Worm (Caenorhabditis elegans) whole organism, L4 larva: ENCODE measurements around the gene dao-2.

Experiments
- ama-1 ChIP-seq: fragments of 150-350 bp; optimal IDR thresholded peaks from 2 replicates; lab custom pipeline; 2014; ENCODE audit warnings: inconsistent platforms, mixed read lengths
- dmd-9 ChIP-seq: fragments of 200-800 bp; sonication (Bioruptor generic); IDR thresholded peaks from 2 replicates; pipeline ENCODE4 v1.3.6; 2022; ENCODE audit warnings: missing genetic modification reagents, missing genetic modification characterization, missing compliant biosample characterization
- lir-3 ChIP-seq: sonication (generic microtip); optimal IDR thresholded peaks from 2 replicates; lab custom pipeline; 2016; ENCODE audit warnings: mild to moderate bottlenecking, missing genetic modification characterization, missing compliant biosample characterization
- madf-9 ChIP-seq: fragments of 200-800 bp; sonication (Bioruptor generic); conservative IDR thresholded peaks from 2 replicates; pipeline ENCODE4 v1.3.6; 2022; ENCODE audit warnings: missing genetic modification reagents, missing genetic modification characterization, missing compliant biosample characterization
- mep-1 ChIP-seq: fragments of 150-350 bp; sonication (generic microtip); optimal IDR thresholded peaks from 3 replicates; lab custom pipeline; 2014; ENCODE audit warnings: missing biosample characterization, missing genetic modification characterization
- nhr-77 ChIP-seq: fragments of 150-350 bp; optimal IDR thresholded peaks from 2 replicates; lab custom pipeline; 2014; ENCODE audit warnings: missing biosample characterization, missing genetic modification characterization
- pqm-1 ChIP-seq: sonication (generic microtip); optimal IDR thresholded peaks from 2 replicates; lab custom pipeline; 2017; ENCODE audit warnings: missing biosample characterization, missing genetic modification characterization
- unc-130 ChIP-seq: sonication (generic microtip); optimal IDR thresholded peaks from 2 replicates; lab custom pipeline; 2016; ENCODE audit warnings: missing genetic modification reagents, missing genetic modification characterization, missing compliant biosample characterization
- unc-62 ChIP-seq, 3 experiments: fragments of 150-350 bp in 1 of 3; sonication (generic microtip); optimal IDR thresholded peaks in 2 of 3; peaks in 1 of 3; 1 replicate in 1 of 3; 2 replicates in 2 of 3; lab custom pipeline; 2014 to 2017; ENCODE audit warnings: missing biosample characterization in 3 of 3, missing genetic modification characterization in 3 of 3, missing genetic modification reagents in 3 of 3, missing genotype in 1 of 3
- zfp-3 ChIP-seq: fragments of 200-800 bp; sonication (Bioruptor generic); conservative IDR thresholded peaks from 2 replicates; pipeline ENCODE4 v1.3.6; 2022; ENCODE audit warnings: missing genetic modification reagents, missing genetic modification characterization, missing compliant biosample characterization

DNA sequence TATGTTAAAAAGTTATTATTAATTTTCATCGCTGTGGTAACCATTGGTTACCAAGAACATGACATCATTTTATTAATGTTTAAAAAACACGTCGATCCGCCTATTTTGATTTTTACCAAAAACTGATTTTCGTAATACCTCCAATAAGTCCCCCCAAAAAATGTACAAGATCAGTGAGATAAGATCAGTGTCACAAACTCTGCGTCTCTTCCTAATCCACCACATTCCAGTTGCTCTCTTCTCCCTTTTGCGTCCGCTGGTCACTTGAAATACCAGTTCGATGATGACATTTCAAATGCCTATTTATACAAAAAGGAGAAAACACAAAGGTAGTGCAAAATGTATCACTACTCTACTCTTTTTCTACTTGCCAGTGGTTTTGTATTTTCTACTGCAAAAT lies 2.7 kb upstream of the dao-2 start, which contains the start of gene M03A1.8:
- TF ChIP-seq unc-130 (GFP tag; lab: Kevin White, UChicago) (no peak), mep-1 (tag; lab: Kevin White, UChicago) (no peak), madf-9 (GFP tag; lab: Robert Waterston, UW) (no peak), zfp-3 (GFP tag; lab: Robert Waterston, UW) (no peak), ama-1 (lab: Kevin White, UChicago) (no peak), nhr-77 (no peak), lir-3 (tag; lab: Kevin White, UChicago) (no peak), dmd-9 (no peak), unc-62 (GFP tag; optimal IDR thresholded peaks at IDR 0.05 in 1 of 2; lab: Kevin White, UChicago) (peak in 1 of 2 experiments; percentile 97), unc-62 (tag; optimal IDR thresholded peaks at IDR 0.05; lab: Kevin White, UChicago) (no peak), pqm-1 (tag; lab: Kevin White, UChicago) (no peak)
